Worm (Caenorhabditis elegans): ENCODE results near the gene slcr-46.3.

DNA sequence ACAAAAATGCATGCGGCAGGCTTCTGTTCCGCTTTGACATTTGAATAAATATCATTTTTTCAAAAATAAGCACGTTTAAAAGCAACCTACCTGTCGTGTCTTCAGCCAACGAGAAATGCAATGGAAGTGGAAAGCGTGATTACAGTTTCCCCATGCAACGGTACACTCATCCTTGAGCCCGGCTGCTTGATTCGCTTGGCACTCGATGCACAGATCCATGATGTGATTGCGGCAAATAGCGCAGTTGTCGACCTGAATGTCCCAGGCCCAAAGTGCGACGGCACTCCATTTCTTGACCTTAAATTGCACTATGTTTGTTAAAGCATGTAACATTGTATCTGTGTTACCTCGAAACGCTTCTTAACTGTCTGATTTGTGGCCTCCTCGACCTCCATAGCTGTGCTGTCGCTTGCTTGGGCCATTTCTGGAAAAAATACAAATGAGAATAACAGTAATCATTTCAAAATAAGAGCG lies 33.8 kb downstream of the slcr-46.3 start, which contains the start of gene rbx-1:
- TF ChIP-seq snpc-3.4 (tag; optimal IDR thresholded peaks at IDR 0.05) (no peak), unc-130 (GFP tag; optimal IDR thresholded peaks at IDR 0.05) (no peak), snpc-1.3 (tag; optimal IDR thresholded peaks at IDR 0.05; ENCODE audit: insufficient read depth) (no peak), cebp-2 (GFP tag; IDR thresholded peaks at IDR 0.05) (no peak), hlh-12 (tag; optimal IDR thresholded peaks at IDR 0.05) (no peak), dpl-1 (GFP tag; optimal IDR thresholded peaks at IDR 0.05) (no peak), Y95B8A.8 (GFP tag; IDR thresholded peaks at IDR 0.05) (no peak), hlh-26 (GFP tag; conservative IDR thresholded peaks at IDR 0.05) (no peak), Y79H2A.3 (GFP tag; conservative IDR thresholded peaks at IDR 0.05) (no peak)
